Worm (Caenorhabditis elegans) whole organism, L1 larva: ENCODE results near the gene T10H9.1.
A peak's percentile ranks its signal among the peaks of the same experiment; 100 is the strongest.

ENCODE experiments used
- C16A3.4 ChIP-seq: fragments of 150-350 bp; optimal IDR thresholded peaks from 2 replicates; lab custom pipeline; 2014; ENCODE audit warnings: missing biosample characterization, missing genetic modification characterization
- Y116A8C.19 ChIP-seq: sonication (generic microtip); optimal IDR thresholded peaks from 2 replicates; lab custom pipeline; 2016; ENCODE audit warnings: missing compliant biosample characterization, missing genetic modification characterization, borderline replicate concordance
- aha-1 ChIP-seq: fragments of 150-350 bp; optimal IDR thresholded peaks from 2 replicates; lab custom pipeline; 2014; ENCODE audit warnings: missing biosample characterization, missing genetic modification characterization
- alr-1 ChIP-seq: fragments of 200-800 bp; sonication (Bioruptor generic); optimal IDR thresholded peaks from 2 replicates; lab custom pipeline; 2018; ENCODE audit warnings: borderline replicate concordance, mild to moderate bottlenecking, missing genetic modification characterization, missing compliant biosample characterization
- aly-2 ChIP-seq: fragments of 150-350 bp; optimal IDR thresholded peaks from 2 replicates; lab custom pipeline; 2014; ENCODE audit warnings: missing biosample characterization, missing genetic modification characterization
- ceh-63 ChIP-seq: fragments of 200-800 bp; sonication (Bioruptor generic); optimal IDR thresholded peaks from 2 replicates; lab custom pipeline; 2018; ENCODE audit warnings: mild to moderate bottlenecking, missing genetic modification characterization, missing compliant biosample characterization
- ceh-88 ChIP-seq: fragments of 200-800 bp; sonication (Bioruptor generic); IDR thresholded peaks from 2 replicates; pipeline ENCODE4 v1.3.6; 2022; ENCODE audit warnings: missing genetic modification characterization, missing compliant biosample characterization
- ces-1 ChIP-seq: fragments of 150-350 bp; optimal IDR thresholded peaks from 2 replicates; lab custom pipeline; 2014; ENCODE audit warnings: missing biosample characterization, missing genetic modification reagents, missing genetic modification characterization
- dsc-1 ChIP-seq: sonication (generic microtip); optimal IDR thresholded peaks from 2 replicates; lab custom pipeline; 2016; ENCODE audit warnings: mild to moderate bottlenecking, missing genetic modification characterization, missing compliant biosample characterization
- egl-13 ChIP-seq: sonication (generic microtip); optimal IDR thresholded peaks from 2 replicates; lab custom pipeline; 2016; ENCODE audit warnings: missing genotype, missing genetic modification reagents, missing genetic modification characterization, missing compliant biosample characterization
- egl-27 ChIP-seq, 2 experiments: fragments of 150-350 bp in 1 of 2; sonication (generic microtip); optimal IDR thresholded peaks; 3 replicates each; lab custom pipeline; 2017 to 2018; ENCODE audit warnings: missing biosample characterization in 2 of 2, missing genetic modification characterization in 2 of 2, missing genetic modification reagents in 2 of 2
- elt-2 ChIP-seq: sonication (generic microtip); optimal IDR thresholded peaks from 2 replicates; lab custom pipeline; 2016; ENCODE audit warnings: missing genetic modification characterization, mild to moderate bottlenecking, inconsistent platforms, missing compliant biosample characterization, missing genetic modification reagents
- fkh-8 ChIP-seq: sonication (generic microtip); optimal IDR thresholded peaks from 2 replicates; lab custom pipeline; 2016; ENCODE audit warnings: mild to moderate bottlenecking, missing genetic modification characterization, missing compliant biosample characterization
- fos-1 ChIP-seq: fragments of 150-350 bp; optimal IDR thresholded peaks from 2 replicates; lab custom pipeline; 2014; ENCODE audit warnings: missing biosample characterization, missing genetic modification characterization
- hlh-17 ChIP-seq: fragments of 200-800 bp; sonication (Bioruptor generic); optimal IDR thresholded peaks from 2 replicates; lab custom pipeline; 2018; ENCODE audit warnings: missing genetic modification characterization, mild to moderate bottlenecking, missing compliant biosample characterization, moderate library complexity, borderline replicate concordance
- hlh-4 ChIP-seq: sonication (generic microtip); optimal IDR thresholded peaks from 2 replicates; lab custom pipeline; 2016; ENCODE audit warnings: mild to moderate bottlenecking, missing genetic modification characterization, missing compliant biosample characterization
- hpl-2 ChIP-seq: fragments of 150-350 bp; optimal IDR thresholded peaks from 2 replicates; lab custom pipeline; 2014; ENCODE audit warnings: missing biosample characterization, missing genetic modification reagents, missing genetic modification characterization
- jun-1 ChIP-seq: fragments of 150-350 bp; optimal IDR thresholded peaks from 2 replicates; lab custom pipeline; 2014; ENCODE audit warnings: missing biosample characterization, missing genetic modification reagents, missing genetic modification characterization
- lsy-2 ChIP-seq, 2 experiments: fragments of 150-350 bp; optimal IDR thresholded peaks; 2 replicates each; lab custom pipeline; 2014; ENCODE audit warnings: missing biosample characterization in 2 of 2, missing genetic modification characterization in 2 of 2
- mdl-1 ChIP-seq, 2 experiments: fragments of 150-350 bp; optimal IDR thresholded peaks; 2 replicates each; lab custom pipeline; 2014 to 2017; ENCODE audit warnings: missing biosample characterization in 2 of 2, missing genetic modification characterization in 2 of 2, inconsistent platforms in 1 of 2
- mef-2 ChIP-seq: fragments of 150-350 bp; optimal IDR thresholded peaks from 2 replicates; lab custom pipeline; 2014; ENCODE audit warnings: missing biosample characterization, missing genetic modification characterization
- mep-1 ChIP-seq: fragments of 150-350 bp; optimal IDR thresholded peaks from 2 replicates; lab custom pipeline; 2014; ENCODE audit warnings: missing biosample characterization, missing genetic modification characterization
- nhr-19 ChIP-seq: fragments of 200-800 bp; sonication (Bioruptor generic); conservative IDR thresholded peaks from 2 replicates; pipeline ENCODE4 v1.3.6; 2022; ENCODE audit warnings: missing genetic modification characterization, missing compliant biosample characterization
- nhr-20 ChIP-seq: sonication (generic microtip); optimal IDR thresholded peaks from 2 replicates; lab custom pipeline; 2016; ENCODE audit warnings: mild to moderate bottlenecking, missing genetic modification characterization, missing compliant biosample characterization
- nhr-237 ChIP-seq: fragments of 150-350 bp; optimal IDR thresholded peaks from 2 replicates; lab custom pipeline; 2014; ENCODE audit warnings: missing biosample characterization, missing genetic modification characterization
- nhr-28 ChIP-seq: fragments of 150-350 bp; optimal IDR thresholded peaks from 2 replicates; lab custom pipeline; 2014; ENCODE audit warnings: missing biosample characterization, missing genetic modification characterization
- nhr-47 ChIP-seq: sonication (generic microtip); optimal IDR thresholded peaks from 2 replicates; lab custom pipeline; 2016; ENCODE audit warnings: mild to moderate bottlenecking, missing genetic modification characterization, moderate library complexity, missing compliant biosample characterization
- nhr-71 ChIP-seq: sonication (generic microtip); optimal IDR thresholded peaks from 2 replicates; lab custom pipeline; 2016; ENCODE audit warnings: mild to moderate bottlenecking, missing genetic modification characterization, moderate library complexity, missing compliant biosample characterization
- nhr-76 ChIP-seq: sonication (generic microtip); optimal IDR thresholded peaks from 2 replicates; lab custom pipeline; 2017; ENCODE audit warnings: missing biosample characterization, missing genetic modification characterization
- nhr-77 ChIP-seq: fragments of 150-350 bp; optimal IDR thresholded peaks from 2 replicates; lab custom pipeline; 2014; ENCODE audit warnings: missing biosample characterization, missing genetic modification characterization
- nhr-84 ChIP-seq: sonication (generic microtip); optimal IDR thresholded peaks from 2 replicates; lab custom pipeline; 2017; ENCODE audit warnings: missing biosample characterization, missing genetic modification characterization
- pax-3 ChIP-seq: fragments of 200-800 bp; sonication (Bioruptor generic); optimal IDR thresholded peaks from 2 replicates; lab custom pipeline; 2018; ENCODE audit warnings: mild to moderate bottlenecking, missing genetic modification characterization, moderate library complexity, missing compliant biosample characterization
- pqm-1 ChIP-seq: sonication (generic microtip); optimal IDR thresholded peaks from 3 replicates; lab custom pipeline; 2017; ENCODE audit warnings: missing biosample characterization, missing genetic modification characterization
- skn-1 ChIP-seq: fragments of 150-350 bp; optimal IDR thresholded peaks from 2 replicates; lab custom pipeline; 2014; ENCODE audit warnings: missing biosample characterization, missing genetic modification characterization
- snu-23 ChIP-seq: sonication (generic microtip); optimal IDR thresholded peaks from 2 replicates; lab custom pipeline; 2016; ENCODE audit warnings: missing genetic modification characterization, missing compliant biosample characterization
- sox-4 ChIP-seq: sonication (generic microtip); optimal IDR thresholded peaks from 2 replicates; lab custom pipeline; 2016; ENCODE audit warnings: missing genetic modification characterization, missing compliant biosample characterization
- sptf-1 ChIP-seq: fragments of 150-350 bp; optimal IDR thresholded peaks from 2 replicates; lab custom pipeline; 2014; ENCODE audit warnings: missing biosample characterization, missing genetic modification characterization
- tbx-2 ChIP-seq: sonication (generic microtip); optimal IDR thresholded peaks from 2 replicates; lab custom pipeline; 2016; ENCODE audit warnings: missing genetic modification characterization, missing compliant biosample characterization
- unc-30 ChIP-seq: sonication (generic microtip); optimal IDR thresholded peaks from 2 replicates; lab custom pipeline; 2017; ENCODE audit warnings: missing biosample characterization, missing genetic modification characterization
- unc-86 ChIP-seq: sonication (generic microtip); optimal IDR thresholded peaks from 2 replicates; lab custom pipeline; 2016; ENCODE audit warnings: missing genetic modification characterization, missing compliant biosample characterization
- unc-98 ChIP-seq: fragments of 200-800 bp; sonication (Bioruptor generic); IDR thresholded peaks from 2 replicates; pipeline ENCODE4 v1.3.6; 2022; ENCODE audit warnings: missing genetic modification characterization, missing compliant biosample characterization
- zip-4 ChIP-seq: fragments of 200-800 bp; sonication (Bioruptor generic); optimal IDR thresholded peaks from 2 replicates; lab custom pipeline; 2018; ENCODE audit warnings: mild to moderate bottlenecking, missing genetic modification characterization, moderate library complexity, missing compliant biosample characterization

The T10H9.1 gene

ce11 chrV:6631866-6632265 lies 17.6 kb upstream of the T10H9.1 start (continued):
- peak in 1 of 2 experiments; percentile 2 for TF ChIP-seq lsy-2 (tag; optimal IDR thresholded peaks at IDR 0.05; lab: Kevin White, UChicago)
- TF ChIP-seq nhr-28 (tag; lab: Kevin White, UChicago), result no peak
- TF ChIP-seq unc-86 (tag; lab: Kevin White, UChicago), result peak; percentile 2

- TF ChIP-seq ceh-63 (GFP tag; lab: Kevin White, UChicago) (no peak), mef-2 (tag; lab: Kevin White, UChicago) (no peak), Y116A8C.19 (no peak), snu-23 (GFP tag; lab: Kevin White, UChicago) (no peak), ces-1 (no peak), elt-2 (tag; lab: Kevin White, UChicago) (no peak), fkh-8 (tag; lab: Kevin White, UChicago) (no peak), aly-2 (no peak), mdl-1 (tag; optimal IDR thresholded peaks at IDR 0.05; lab: Kevin White, UChicago) (no peak), nhr-19 (GFP tag; lab: Robert Waterston, UW) (no peak), mep-1 (tag; lab: Kevin White, UChicago) (no peak), ceh-88 (GFP tag; lab: Robert Waterston, UW) (no peak), hlh-17 (no peak), nhr-84 (tag; lab: Kevin White, UChicago) (no peak), egl-13 (tag; lab: Kevin White, UChicago) (no peak), pax-3 (tag; lab: Kevin White, UChicago) (no peak), C16A3.4 (tag; lab: Kevin White, UChicago) (no peak), zip-4 (GFP tag; lab: Kevin White, UChicago) (no peak), skn-1 (tag; lab: Kevin White, UChicago) (no peak)
- TF ChIP-seq, all 84 proteins: peak for 0
Observed at ce11 chrV:6632925-6633324, 16.5 kb upstream of the T10H9.1 start, which contains the start of gene scd-2. Gene scd-2, plus strand, starts transcription at chrV:6633225.

- TF ChIP-seq nhr-77 (tag; lab: Kevin White, UChicago) (no peak), skn-1 (tag; lab: Kevin White, UChicago) (no peak), aly-2 (no peak), nhr-47 (peak; percentile 36), nhr-71 (tag; lab: Kevin White, UChicago) (peak; percentile 27), pax-3 (tag; lab: Kevin White, UChicago) (peak; percentile 19), nhr-20 (no peak), dsc-1 (tag; lab: Kevin White, UChicago) (peak; percentile 97), sptf-1 (no peak), alr-1 (no peak), jun-1 (no peak), sox-4 (tag; lab: Kevin White, UChicago) (peak; percentile 66), fkh-8 (tag; lab: Kevin White, UChicago) (peak; percentile 27), pqm-1 (tag; lab: Kevin White, UChicago) (no peak), nhr-76 (tag; lab: Kevin White, UChicago) (no peak)
Observed at ce11 chrV:6645810-6646209, 3.6 kb upstream of the T10H9.1 start.

ce11 chrV:6650508-6650907 lies 1.1 kb downstream of the T10H9.1 start:
- no peak for TF ChIP-seq aha-1 (tag; lab: Kevin White, UChicago)
- no peak for TF ChIP-seq nhr-76 (tag; lab: Kevin White, UChicago)
- no peak for TF ChIP-seq unc-30 (tag; lab: Kevin White, UChicago)
- TF ChIP-seq nhr-71 (tag; lab: Kevin White, UChicago), result no peak
- TF ChIP-seq tbx-2, result no peak
- no peak for TF ChIP-seq hlh-17
- no peak for TF ChIP-seq unc-98 (GFP tag; lab: Robert Waterston, UW)
- no peak for TF ChIP-seq nhr-19 (GFP tag; lab: Robert Waterston, UW)
- TF ChIP-seq skn-1 (tag; lab: Kevin White, UChicago), result no peak
- TF ChIP-seq mdl-1 (tag; optimal IDR thresholded peaks at IDR 0.05; lab: Kevin White, UChicago), result no peak
- TF ChIP-seq nhr-237 (tag; lab: Kevin White, UChicago), result no peak
- no peak for TF ChIP-seq fos-1 (tag; lab: Kevin White, UChicago)
- TF ChIP-seq egl-27 (tag; optimal IDR thresholded peaks at IDR 0.05; lab: Kevin White, UChicago), result no peak
- TF ChIP-seq hpl-2 (GFP tag; lab: Kevin White, UChicago), result no peak
- TF ChIP-seq hlh-4, result no peak
- TF ChIP-seq, all 84 proteins: peak for 0
